Fruit fly (Drosophila melanogaster): ENCODE results near the gene CG14963.

CG14963 gene

DNA sequence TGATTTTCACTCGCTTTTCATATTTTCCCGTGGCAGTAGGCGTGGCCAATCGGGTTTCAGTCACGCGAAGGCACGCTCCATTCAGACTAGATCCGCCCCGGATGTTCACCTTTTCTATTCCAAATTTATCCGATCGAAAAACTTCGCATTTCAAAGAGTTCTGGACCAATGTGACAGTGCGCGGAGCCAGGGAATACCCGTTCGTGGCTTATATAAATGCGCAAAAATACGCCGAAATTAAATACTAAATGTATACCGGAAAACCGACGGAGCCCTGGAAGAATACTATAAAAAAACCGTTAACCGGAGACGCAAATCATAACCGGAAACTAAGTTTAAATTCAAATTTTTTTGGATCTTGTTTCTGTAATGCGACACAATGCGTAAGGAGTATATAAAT is 44.8 kb downstream of the CG14963 start, which contains the start of gene promL (continued):
- TF ChIP-seq CG9797 (GFP tag; optimal IDR thresholded peaks at IDR 0.05): peak; percentile 97
- TF ChIP-seq ewg (GFP tag; optimal IDR thresholded peaks at IDR 0.05): peak; percentile 48
- TF ChIP-seq trem (tag; optimal IDR thresholded peaks at IDR 0.05): peak; percentile 79
- no peak for TF ChIP-seq nerfin-2 (GFP tag; IDR thresholded peaks at IDR 0.05; ENCODE audit: partially characterized antibody)
- TF ChIP-seq dimm (GFP tag; IDR thresholded peaks at IDR 0.05): no peak
- TF ChIP-seq kah (GFP tag; optimal IDR thresholded peaks at IDR 0.05): no peak
- no peak for TF ChIP-seq cato (GFP tag; optimal IDR thresholded peaks at IDR 0.05; ENCODE audit: borderline replicate concordance)
- TF ChIP-seq scrt (GFP tag; optimal IDR thresholded peaks at IDR 0.05): peak; percentile 65
- TF ChIP-seq CG14014 (GFP tag; IDR thresholded peaks at IDR 0.05): peak; percentile 33; the same call in 1 of the 2 replicates
- peak; percentile 2 for TF ChIP-seq CG2202 (tag; optimal IDR thresholded peaks at IDR 0.05)
- peak; percentile 53 for TF ChIP-seq D19A (tag; optimal IDR thresholded peaks at IDR 0.05)
- TF ChIP-seq CG14667 (GFP tag; IDR thresholded peaks at IDR 0.05): no peak
- TF ChIP-seq yki (optimal IDR thresholded peaks at IDR 0.05): no peak
- TF ChIP-seq HmgD (GFP tag; optimal IDR thresholded peaks at IDR 0.05): peak; percentile 33
- TF ChIP-seq CG9727 (GFP tag; optimal IDR thresholded peaks at IDR 0.05): peak; percentile 48
- TF ChIP-seq hkb (optimal IDR thresholded peaks at IDR 0.05): no peak
- TF ChIP-seq hkb (GFP tag; IDR thresholded peaks at IDR 0.05): peak; percentile 58
- TF ChIP-seq CG8290 (GFP tag; optimal IDR thresholded peaks at IDR 0.05): peak; percentile 42
- TF ChIP-seq CG8290 (tag; optimal IDR thresholded peaks at IDR 0.05): peak in 1 of 2 experiments; percentile 67
- TF ChIP-seq crol (GFP tag; IDR thresholded peaks at IDR 0.05): no peak
- TF ChIP-seq Side (GFP tag; optimal IDR thresholded peaks at IDR 0.05): peak; percentile 57
- TF ChIP-seq CG11093 (GFP tag; IDR thresholded peaks at IDR 0.05): no peak
- peak; percentile 43 for TF ChIP-seq Blimp-1 (GFP tag; optimal IDR thresholded peaks at IDR 0.05)
- peak; percentile 99 for TF ChIP-seq gfzf (GFP tag; optimal IDR thresholded peaks at IDR 0.05)
- 0 out of 2 replicates have a peak, but pooled peaks have one; percentile 11 for TF ChIP-seq HLH3B (GFP tag; IDR thresholded peaks at IDR 0.05)
- no peak for TF ChIP-seq danr (GFP tag; IDR thresholded peaks at IDR 0.05)
- TF ChIP-seq insv (GFP tag; optimal IDR thresholded peaks at IDR 0.05): peak in 1 of 2 experiments; percentile 55
- no peak for TF ChIP-seq gsb (GFP tag; IDR thresholded peaks at IDR 0.05)
- TF ChIP-seq Nf-YB (GFP tag; optimal IDR thresholded peaks at IDR 0.05): peak; percentile 58
- peak; percentile 71 for TF ChIP-seq CG15601 (tag; optimal IDR thresholded peaks at IDR 0.05)
- TF ChIP-seq salm (tag; optimal IDR thresholded peaks at IDR 0.05): peak; percentile 66
- peak; percentile 75 for TF ChIP-seq sens (GFP tag)
- TF ChIP-seq h (optimal IDR thresholded peaks at IDR 0.05): no peak
- peak; percentile 74 for TF ChIP-seq CG17568 (GFP tag; optimal IDR thresholded peaks at IDR 0.05)
- TF ChIP-seq TFAM (GFP tag; optimal IDR thresholded peaks at IDR 0.05): no peak
- TF ChIP-seq CG33557 (GFP tag; optimal IDR thresholded peaks at IDR 0.05): peak; percentile 47
- peak; percentile 76 for TF ChIP-seq CG2116 (GFP tag; optimal IDR thresholded peaks at IDR 0.05)
- peak; percentile 50 for TF ChIP-seq CG9437 (GFP tag; optimal IDR thresholded peaks at IDR 0.05)
- peak; percentile 16 for TF ChIP-seq btn (GFP tag; optimal IDR thresholded peaks at IDR 0.05)
- TF ChIP-seq wek (GFP tag; optimal IDR thresholded peaks at IDR 0.05): peak; percentile 54
- no peak for TF ChIP-seq lov (optimal IDR thresholded peaks at IDR 0.05)
- peak; percentile 61; the same call in 2 of the 3 replicates for TF ChIP-seq lov (GFP tag; IDR thresholded peaks at IDR 0.05)
- TF ChIP-seq Doc3 (GFP tag; IDR thresholded peaks at IDR 0.05; ENCODE audit: partially characterized antibody): no peak
- peak; percentile 42 for TF ChIP-seq HLH54F (GFP tag; optimal IDR thresholded peaks at IDR 0.05)
- TF ChIP-seq CG15269 (tag; optimal IDR thresholded peaks at IDR 0.05): peak; percentile 51
- peak; percentile 41 for TF ChIP-seq CG2678 (tag; optimal IDR thresholded peaks at IDR 0.05)
- no peak for TF ChIP-seq Dip3 (GFP tag; optimal IDR thresholded peaks at IDR 0.05)
- TF ChIP-seq CG2199 (GFP tag; IDR thresholded peaks at IDR 0.05): 0 out of 3 replicates have a peak, but pooled peaks have one; percentile 55
- no peak for TF ChIP-seq sna (GFP tag; IDR thresholded peaks at IDR 0.05; ENCODE audit: partially characterized antibody)
- TF ChIP-seq Lhr (GFP tag; optimal IDR thresholded peaks at IDR 0.05): peak; percentile 88
- TF ChIP-seq chm (GFP tag; IDR thresholded peaks at IDR 0.05): no peak; the same call in 1 of the 2 replicates
- TF ChIP-seq Sox102F (GFP tag; optimal IDR thresholded peaks at IDR 0.05): no peak
